Fruit fly (Drosophila melanogaster) Kc167 (cell line): Measurements from ENCODE around the gene CG17648.

ENCODE experiments used
- Myc ChIP-seq: fragments of >200 bp; optimal IDR thresholded peaks from 2 replicates; lab custom pipeline; 2017; ENCODE audit warnings: missing external identifiers
- h ChIP-seq: fragments of >200 bp; optimal IDR thresholded peaks from 3 replicates; lab custom pipeline; 2018; ENCODE audit warnings: missing external identifiers
- ttk ChIP-seq: sonication (Bioruptor generic); optimal IDR thresholded peaks from 2 replicates; lab custom pipeline; 2017; ENCODE audit warnings: missing external identifiers

DNA sequence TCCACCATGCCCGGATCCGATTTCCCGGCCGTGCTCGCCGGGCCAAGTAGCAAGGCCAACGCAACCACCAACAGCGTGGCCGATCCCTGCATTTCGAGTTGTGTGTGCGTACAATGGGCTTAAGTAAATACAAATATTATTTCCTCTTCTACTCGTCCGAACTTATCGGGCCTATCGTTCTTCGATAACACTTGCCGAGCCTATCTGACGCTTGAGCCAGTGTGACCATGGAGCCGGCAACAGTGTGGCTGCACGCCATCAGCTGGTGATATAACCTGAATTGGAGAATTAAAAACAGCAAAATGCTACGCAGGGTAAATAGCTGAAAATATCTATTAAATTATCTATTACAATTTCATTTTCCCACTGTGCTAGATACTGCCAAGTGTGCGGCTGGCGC is 41.9 kb upstream of the CG17648 start, which contains the start of the genes CG17660 and mRpL48:
- TF ChIP-seq h (lab: Kevin White, UChicago): no peak
- TF ChIP-seq ttk (lab: Kevin White, UChicago): no peak
- no peak for TF ChIP-seq Myc (lab: Kevin White, UChicago)
